Worm (Caenorhabditis elegans) whole organism, mixed stage, embryonic: Measurements from ENCODE around the gene K11H3.5.

ENCODE experiments used
- elt-3 ChIP-seq: fragments of 150-350 bp; optimal IDR thresholded peaks from 2 replicates; lab custom pipeline; 2014; ENCODE audit warnings: missing biosample characterization, missing genetic modification characterization
- mab-5 ChIP-seq: fragments of 150-350 bp; optimal IDR thresholded peaks from 2 replicates; lab custom pipeline; 2014; ENCODE audit warnings: missing biosample characterization, missing genetic modification characterization
- nhr-76 ChIP-seq: sonication (generic microtip); optimal IDR thresholded peaks from 2 replicates; lab custom pipeline; 2017; ENCODE audit warnings: missing biosample characterization, missing genetic modification characterization

ce11 chrIII:9892855-9893254, 49.3 kb downstream of the K11H3.5 start, which contains the start of gene mam-7:
- TF ChIP-seq elt-3 (tag; lab: Kevin White, UChicago) (no peak), mab-5 (tag; lab: Kevin White, UChicago) (no peak), nhr-76 (tag; lab: Kevin White, UChicago) (no peak)
